Worm (Caenorhabditis elegans): ENCODE results near the gene B0244.15.

The B0244.15 gene

DNA sequence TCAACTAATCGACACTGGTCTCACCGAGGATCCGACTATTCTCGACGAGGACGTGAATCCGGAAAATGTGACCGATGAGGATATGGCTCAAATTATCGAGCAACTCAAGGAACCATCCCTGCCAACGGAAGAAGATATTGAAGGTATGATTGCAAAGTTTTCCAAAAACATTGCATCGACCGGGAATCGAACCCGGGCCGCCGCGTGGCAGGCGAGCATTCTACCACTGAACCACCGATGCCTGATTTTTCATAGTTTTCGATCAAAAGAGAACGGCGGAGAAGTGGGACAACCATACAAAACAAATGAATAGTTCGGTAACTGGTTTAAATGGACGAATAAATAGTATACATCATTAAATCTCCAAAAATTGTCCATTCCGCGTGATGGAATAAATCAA lies 18.7 kb downstream of the B0244.15 start (continued):
- TF ChIP-seq ZK337.2 (GFP tag; IDR thresholded peaks at IDR 0.05) (no peak), dpl-1 (GFP tag; optimal IDR thresholded peaks at IDR 0.05) (no peak), sdz-12 (GFP tag; optimal IDR thresholded peaks at IDR 0.05) (no peak), unc-39 (tag; optimal IDR thresholded peaks at IDR 0.05) (no peak), lim-7 (GFP tag; IDR thresholded peaks at IDR 0.05) (peak; percentile 78), vab-7 (GFP tag; IDR thresholded peaks at IDR 0.05) (peak; percentile 62), zfp-3 (GFP tag; conservative IDR thresholded peaks at IDR 0.05) (no peak), saeg-2 (GFP tag; IDR thresholded peaks at IDR 0.05) (no peak), snpc-4 (tag; optimal IDR thresholded peaks at IDR 0.05) (no peak), pha-4 (GFP tag; IDR thresholded peaks at IDR 0.05) (peak; percentile 65), pha-4 (tag; optimal IDR thresholded peaks at IDR 0.05) (no peak), dmd-6 (GFP tag; IDR thresholded peaks at IDR 0.05) (no peak), hlh-30 (tag; optimal IDR thresholded peaks at IDR 0.05; ENCODE audit: insufficient read depth) (peak; percentile 47), ztf-7 (tag; optimal IDR thresholded peaks at IDR 0.05) (no peak), fkh-10 (GFP tag; optimal IDR thresholded peaks at IDR 0.05) (no peak), lin-39 (tag; optimal IDR thresholded peaks at IDR 0.05) (no peak), egl-27 (tag; optimal IDR thresholded peaks at IDR 0.05) (no peak), zip-2 (tag; optimal IDR thresholded peaks at IDR 0.05) (no peak), Y75B8A.6 (GFP tag; IDR thresholded peaks at IDR 0.05) (peak; percentile 73; the same call in 1 of the 2 replicates), daf-16 (GFP tag; optimal IDR thresholded peaks at IDR 0.05) (peak in 1 of 2 experiments; percentile 39), daf-16 (tag; optimal IDR thresholded peaks at IDR 0.05) (no peak), nhr-42 (GFP tag; IDR thresholded peaks at IDR 0.05) (no peak), dmd-8 (GFP tag; IDR thresholded peaks at IDR 0.05) (0 out of 2 replicates have a peak, but pooled peaks have one; percentile 65), F10B5.3 (tag; optimal IDR thresholded peaks at IDR 0.05) (no peak), madf-5 (GFP tag; IDR thresholded peaks at IDR 0.05) (0 out of 4 replicates have a peak, but pooled peaks of 1 of the 2 experiments have one; percentile 33), nhr-41 (GFP tag; IDR thresholded peaks at IDR 0.05) (no peak)

DNA sequence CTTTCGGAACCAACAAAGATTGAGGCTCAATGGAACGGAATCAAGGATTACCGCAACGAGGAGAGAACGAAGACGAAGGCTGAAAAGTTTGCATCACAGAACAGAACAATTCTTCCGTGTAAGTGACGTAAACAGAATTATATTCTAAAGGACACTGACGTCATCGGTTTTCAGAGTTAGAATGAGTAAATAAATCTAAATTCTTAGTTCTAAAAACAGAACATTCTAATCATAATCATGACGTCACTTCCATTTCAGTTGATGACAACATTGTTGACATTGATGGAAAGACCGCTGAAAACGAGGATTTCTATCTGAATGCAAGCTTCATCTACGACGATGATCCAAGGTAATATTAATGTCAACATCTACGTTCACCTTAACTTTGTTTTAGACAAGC lies 20.8 kb downstream of the B0244.15 start:
- TF ChIP-seq mdl-1 (tag; optimal IDR thresholded peaks at IDR 0.05) (no peak), zip-2 (tag; optimal IDR thresholded peaks at IDR 0.05) (no peak), daf-8 (GFP tag; IDR thresholded peaks at IDR 0.05) (no peak), nhr-42 (GFP tag; IDR thresholded peaks at IDR 0.05) (no peak), F49E8.2 (tag; optimal IDR thresholded peaks at IDR 0.05; ENCODE audit: borderline replicate concordance) (no peak), ceh-28 (tag; optimal IDR thresholded peaks at IDR 0.05) (no peak), duxl-1 (tag; optimal IDR thresholded peaks at IDR 0.05; ENCODE audit: poor library complexity) (no peak), ctbp-1 (GFP tag; IDR thresholded peaks at IDR 0.05) (no peak), vab-7 (GFP tag; IDR thresholded peaks at IDR 0.05) (no peak), tra-1 (GFP tag; IDR thresholded peaks at IDR 0.05) (no peak)

DNA sequence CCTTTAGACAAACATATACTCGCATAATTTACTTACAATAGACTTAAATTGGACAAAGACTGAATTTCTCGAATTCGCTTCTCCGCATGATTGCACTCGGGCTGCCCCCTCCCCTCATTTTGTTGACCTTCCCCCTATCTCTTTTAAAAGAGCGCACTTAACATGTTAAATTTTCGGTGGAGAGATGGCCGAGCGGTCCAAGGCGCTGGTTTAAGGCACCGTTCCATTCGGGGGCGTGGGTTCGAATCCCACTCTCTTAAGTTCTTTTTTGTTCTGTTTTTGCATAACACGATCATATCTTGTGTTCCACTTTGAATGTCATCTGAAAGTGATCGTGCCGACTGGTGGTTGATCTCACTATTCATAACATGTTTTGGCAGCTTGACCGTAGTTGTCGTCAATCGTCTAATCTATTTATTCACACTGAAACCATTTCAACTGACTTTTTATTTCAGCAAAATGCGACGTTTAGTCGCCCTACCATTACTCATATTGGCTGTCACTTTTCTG lies 26.6 kb downstream of the B0244.15 start, which contains the start of gene cutl-23:
TSS of gene cutl-23 (plus strand) at position 460 of the 510 bp plus-strand sequence.
- TF ChIP-seq Y105C5A.15 (GFP tag; IDR thresholded peaks at IDR 0.05) (0 out of 2 replicates have a peak, but pooled peaks have one; percentile 54), F26F4.8 (GFP tag; conservative IDR thresholded peaks at IDR 0.05) (peak; percentile 80; the same call in 1 of the 2 replicates), mxl-3 (GFP tag; optimal IDR thresholded peaks at IDR 0.05) (peak; percentile 51), lin-15B (tag; optimal IDR thresholded peaks at IDR 0.05) (no peak), madf-5 (GFP tag; IDR thresholded peaks at IDR 0.05) (peak in 1 of 2 experiments; percentile 60; a peak in 1 of 4 replicates), vab-7 (GFP tag; IDR thresholded peaks at IDR 0.05) (peak; percentile 86), dmd-9 (GFP tag; IDR thresholded peaks at IDR 0.05) (0 out of 2 replicates have a peak, but pooled peaks have one; percentile 41), daf-16 (GFP tag; optimal IDR thresholded peaks at IDR 0.05) (peak in 1 of 2 experiments; percentile 34), daf-16 (tag; optimal IDR thresholded peaks at IDR 0.05) (no peak), Y5F2A.4 (GFP tag; optimal IDR thresholded peaks at IDR 0.05) (peak; percentile 35), hlh-11 (tag; optimal IDR thresholded peaks at IDR 0.05) (peak; percentile 19), T26A8.4 (GFP tag; IDR thresholded peaks at IDR 0.05) (peak; percentile 60; the same call in 1 of the 2 replicates), ceh-44 (GFP tag; IDR thresholded peaks at IDR 0.05) (peak; percentile 61; the same call in 1 of the 2 replicates), lim-7 (GFP tag; IDR thresholded peaks at IDR 0.05) (peak; percentile 86), nhr-237 (tag; optimal IDR thresholded peaks at IDR 0.05) (no peak), jun-1 (tag; optimal IDR thresholded peaks at IDR 0.05) (no peak), saeg-2 (GFP tag; IDR thresholded peaks at IDR 0.05) (no peak), hmg-1.1 (GFP tag; IDR thresholded peaks at IDR 0.05) (peak; percentile 49; the same call in 1 of the 2 replicates), snpc-1.2 (GFP tag; IDR thresholded peaks at IDR 0.05) (peak; percentile 65), egl-43 (GFP tag; IDR thresholded peaks at IDR 0.05) (peak; percentile 85), T20F7.1 (GFP tag; optimal IDR thresholded peaks at IDR 0.05) (no peak)

Data from whole organism, L4 larva.